Worm (Caenorhabditis elegans): ENCODE measurements around the gene iff-1.

Gene iff-1

DNA sequence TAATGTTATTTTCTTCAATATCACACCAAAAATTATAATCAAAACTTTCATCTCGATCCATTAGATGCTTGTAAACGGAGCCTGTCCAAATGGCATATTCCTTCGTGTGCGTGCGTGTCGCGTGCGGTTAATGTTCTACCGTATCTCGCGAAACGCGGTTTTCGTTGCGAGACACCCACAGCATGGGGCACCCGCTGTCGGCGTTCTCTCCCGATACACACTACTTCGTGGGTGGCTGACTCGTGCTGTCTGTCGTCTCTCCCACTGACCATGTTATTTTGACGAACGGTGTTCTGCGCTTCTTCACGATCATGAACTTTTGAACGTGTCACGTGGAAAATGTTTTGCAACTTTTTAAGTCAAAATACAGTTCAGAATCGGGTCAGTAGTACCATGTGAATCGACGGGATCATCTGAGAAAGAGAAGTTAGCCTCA lies 18.5 kb upstream of the iff-1 start (continued):
- TF ChIP-seq akir-1 (GFP tag; optimal IDR thresholded peaks at IDR 0.05) (peak; percentile 92), ceh-40 (GFP tag; IDR thresholded peaks at IDR 0.05) (peak; percentile 79), lin-26 (GFP tag; IDR thresholded peaks at IDR 0.05) (peak; percentile 91), mcd-1 (GFP tag; IDR thresholded peaks at IDR 0.05) (peak; percentile 96), F33H1.4 (GFP tag; IDR thresholded peaks at IDR 0.05) (peak; percentile 91), ccch-3 (GFP tag; optimal IDR thresholded peaks at IDR 0.05) (peak; percentile 59), mel-28 (tag; optimal IDR thresholded peaks at IDR 0.05; ENCODE audit: borderline replicate concordance) (peak; percentile 56), ztf-3 (GFP tag; optimal IDR thresholded peaks at IDR 0.05) (peak; percentile 97), ceh-91 (GFP tag; IDR thresholded peaks at IDR 0.05) (no peak), rcor-1 (GFP tag; IDR thresholded peaks at IDR 0.05) (peak; percentile 92), aptf-2 (GFP tag; conservative IDR thresholded peaks at IDR 0.05) (0 out of 2 replicates have a peak, but pooled peaks have one; percentile 40), aptf-3 (GFP tag; IDR thresholded peaks at IDR 0.05) (no peak), sdz-38 (tag; optimal IDR thresholded peaks at IDR 0.05) (no peak), lsy-27 (tag; optimal IDR thresholded peaks at IDR 0.05; ENCODE audit: borderline replicate concordance, insufficient read depth) (no peak)

- no peak for TF ChIP-seq aptf-2 (GFP tag; conservative IDR thresholded peaks at IDR 0.05)
- TF ChIP-seq F55B11.4 (tag; optimal IDR thresholded peaks at IDR 0.05; ENCODE audit: borderline replicate concordance, insufficient read depth), result no peak
- TF ChIP-seq mcd-1 (GFP tag; IDR thresholded peaks at IDR 0.05), result peak; percentile 22; the same call in 1 of the 2 replicates
- no peak for TF ChIP-seq lag-1 (GFP tag; IDR thresholded peaks at IDR 0.05)
- TF ChIP-seq snpc-1.3 (tag; optimal IDR thresholded peaks at IDR 0.05; ENCODE audit: insufficient read depth), result no peak
- TF ChIP-seq madf-10 (tag; optimal IDR thresholded peaks at IDR 0.05), result no peak
- TF ChIP-seq ceh-27 (GFP tag; optimal IDR thresholded peaks at IDR 0.05), result no peak
- no peak for TF ChIP-seq madf-3 (GFP tag; IDR thresholded peaks at IDR 0.05)
- no peak for TF ChIP-seq nhr-27 (tag; optimal IDR thresholded peaks at IDR 0.05)
- no peak for TF ChIP-seq let-607 (tag; optimal IDR thresholded peaks at IDR 0.05)
- TF ChIP-seq nfya-2 (GFP tag; IDR thresholded peaks at IDR 0.05), result no peak
- TF ChIP-seq bed-1 (GFP tag; IDR thresholded peaks at IDR 0.05), result 0 out of 2 replicates have a peak, but pooled peaks have one; percentile 60
- no peak for TF ChIP-seq ceh-40 (GFP tag; IDR thresholded peaks at IDR 0.05)
- peak; percentile 63; the same call in 1 of the 2 replicates for TF ChIP-seq zfh-2 (GFP tag; conservative IDR thresholded peaks at IDR 0.05)
- no peak for TF ChIP-seq attf-5 (GFP tag; optimal IDR thresholded peaks at IDR 0.05)
- no peak for TF ChIP-seq nfyb-1 (GFP tag; IDR thresholded peaks at IDR 0.05)
- TF ChIP-seq hlh-26 (GFP tag; conservative IDR thresholded peaks at IDR 0.05), result no peak
- 0 out of 2 replicates have a peak, but pooled peaks have one; percentile 12 for TF ChIP-seq F33H1.4 (GFP tag; IDR thresholded peaks at IDR 0.05)
Observed at ce11 chrIII:9764718-9765117, 17.7 kb upstream of the iff-1 start.

- TF ChIP-seq xnd-1 (tag; optimal IDR thresholded peaks at IDR 0.05) (peak; percentile 64), hlh-12 (tag; optimal IDR thresholded peaks at IDR 0.05) (no peak), B0019.2 (GFP tag; conservative IDR thresholded peaks at IDR 0.05) (no peak), mel-28 (tag; optimal IDR thresholded peaks at IDR 0.05; ENCODE audit: borderline replicate concordance) (no peak), snpc-3.4 (tag; optimal IDR thresholded peaks at IDR 0.05) (peak; percentile 34), zim-3 (tag; optimal IDR thresholded peaks at IDR 0.05) (no peak), dpff-1 (tag; optimal IDR thresholded peaks at IDR 0.05) (no peak), ZK185.1 (tag; optimal IDR thresholded peaks at IDR 0.05; ENCODE audit: poor library complexity, severe bottlenecking) (no peak), bed-1 (GFP tag; IDR thresholded peaks at IDR 0.05) (no peak), lsl-1 (GFP tag; optimal IDR thresholded peaks at IDR 0.05) (peak; percentile 79), ztf-26 (tag; optimal IDR thresholded peaks at IDR 0.05) (no peak), mcd-1 (GFP tag; IDR thresholded peaks at IDR 0.05) (no peak), efl-1 (GFP tag; optimal IDR thresholded peaks at IDR 0.05) (peak; percentile 16), T26A5.8 (tag; optimal IDR thresholded peaks at IDR 0.05) (no peak), F33H1.4 (GFP tag; IDR thresholded peaks at IDR 0.05) (peak; percentile 81), attf-6 (GFP tag; IDR thresholded peaks at IDR 0.05) (no peak), madf-8 (GFP tag; conservative IDR thresholded peaks at IDR 0.05) (peak; percentile 50), Y67H2A.10 (GFP tag; conservative IDR thresholded peaks at IDR 0.05) (no peak), lin-54 (GFP tag; optimal IDR thresholded peaks at IDR 0.05) (peak; percentile 3), zfh-2 (GFP tag; conservative IDR thresholded peaks at IDR 0.05) (no peak), madf-6 (GFP tag; IDR thresholded peaks at IDR 0.05) (peak; percentile 76)
Observed at ce11 chrIII:9762093-9762748, 15.2 kb upstream of the iff-1 start, which contains the start of gene gcc-2. gcc-2 (minus strand) TSS chrIII:9762143.

All from whole organism, young adult.